Worm (Caenorhabditis elegans): ENCODE data around the gene ppm-1.A.

ppm-1.A gene

ce11 chrV:10525902-10526301, 10.3 kb downstream of the ppm-1.A start, which contains the start of the genes C35A5.8 and hda-11 (continued):
- TF ChIP-seq ceh-82 (tag; optimal IDR thresholded peaks at IDR 0.05) (no peak), dmd-8 (GFP tag; IDR thresholded peaks at IDR 0.05) (no peak), hif-1 (tag; optimal IDR thresholded peaks at IDR 0.05) (peak in 1 of 2 experiments; percentile 89), Y48G9A.11 (GFP tag; IDR thresholded peaks at IDR 0.05) (peak; percentile 48), ZK337.2 (GFP tag; IDR thresholded peaks at IDR 0.05) (peak; percentile 89), hlh-30 (tag; optimal IDR thresholded peaks at IDR 0.05; ENCODE audit: insufficient read depth) (no peak), pha-4 (GFP tag; IDR thresholded peaks at IDR 0.05) (no peak; the same call in 1 of the 2 replicates), pha-4 (tag; optimal IDR thresholded peaks at IDR 0.05) (no peak), spr-1 (tag; optimal IDR thresholded peaks at IDR 0.05) (no peak), zip-2 (tag; optimal IDR thresholded peaks at IDR 0.05) (no peak), nhr-102 (tag; optimal IDR thresholded peaks at IDR 0.05) (no peak), nhr-77 (tag; optimal IDR thresholded peaks at IDR 0.05) (no peak), ceh-20 (GFP tag; IDR thresholded peaks at IDR 0.05) (no peak), F10B5.3 (tag; optimal IDR thresholded peaks at IDR 0.05) (no peak), dve-1 (tag; optimal IDR thresholded peaks at IDR 0.05; ENCODE audit: insufficient read depth) (no peak), jun-1 (tag; optimal IDR thresholded peaks at IDR 0.05) (no peak), ztf-7 (tag; optimal IDR thresholded peaks at IDR 0.05) (no peak), mep-1 (tag; optimal IDR thresholded peaks at IDR 0.05) (no peak), F49E8.2 (tag; optimal IDR thresholded peaks at IDR 0.05; ENCODE audit: borderline replicate concordance) (no peak), madf-9 (GFP tag; conservative IDR thresholded peaks at IDR 0.05) (peak; percentile 78), nhr-6 (tag; optimal IDR thresholded peaks at IDR 0.05) (peak; percentile 32), daf-8 (GFP tag; IDR thresholded peaks at IDR 0.05) (no peak), mxl-2 (GFP tag; conservative IDR thresholded peaks at IDR 0.05) (0 out of 2 replicates have a peak, but pooled peaks have one; percentile 27), unc-39 (tag; optimal IDR thresholded peaks at IDR 0.05) (no peak), cey-2 (tag; optimal IDR thresholded peaks at IDR 0.05; ENCODE audit: borderline replicate concordance, insufficient read depth) (no peak), nhr-237 (tag; optimal IDR thresholded peaks at IDR 0.05) (no peak), snpc-1.2 (GFP tag; IDR thresholded peaks at IDR 0.05) (no peak), zip-11 (GFP tag; IDR thresholded peaks at IDR 0.05) (no peak), nhr-42 (GFP tag; IDR thresholded peaks at IDR 0.05) (no peak), lir-3 (tag; optimal IDR thresholded peaks at IDR 0.05) (no peak), lin-39 (tag; optimal IDR thresholded peaks at IDR 0.05) (no peak), rbr-2 (tag; optimal IDR thresholded peaks at IDR 0.05) (peak; percentile 48), lin-29 (GFP tag; IDR thresholded peaks at IDR 0.05) (no peak), lin-1 (GFP tag; IDR thresholded peaks at IDR 0.05) (no peak), ztf-11 (tag; optimal IDR thresholded peaks at IDR 0.05) (no peak), hmg-1.1 (GFP tag; IDR thresholded peaks at IDR 0.05) (peak; percentile 44; the same call in 1 of the 2 replicates), sdz-12 (GFP tag; optimal IDR thresholded peaks at IDR 0.05) (peak; percentile 41), lin-38 (GFP tag; IDR thresholded peaks at IDR 0.05) (peak; percentile 63), lin-15B (tag; optimal IDR thresholded peaks at IDR 0.05) (no peak), Y105C5A.15 (GFP tag; IDR thresholded peaks at IDR 0.05) (no peak), arid-1 (GFP tag; conservative IDR thresholded peaks at IDR 0.05) (no peak), hlh-11 (tag; optimal IDR thresholded peaks at IDR 0.05) (no peak), T26A8.4 (GFP tag; IDR thresholded peaks at IDR 0.05) (no peak; the same call in 1 of the 2 replicates), mdt-29 (GFP tag; IDR thresholded peaks at IDR 0.05) (no peak), ZK546.5 (tag; optimal IDR thresholded peaks at IDR 0.05) (no peak), Y5F2A.4 (GFP tag; optimal IDR thresholded peaks at IDR 0.05) (no peak), spr-3 (GFP tag; optimal IDR thresholded peaks at IDR 0.05) (no peak), ama-1 (optimal IDR thresholded peaks at IDR 0.05) (no peak), pqm-1 (tag; optimal IDR thresholded peaks at IDR 0.05) (no peak), php-3 (GFP tag; IDR thresholded peaks at IDR 0.05) (no peak), snpc-4 (tag; optimal IDR thresholded peaks at IDR 0.05) (no peak), F44E2.7 (GFP tag; IDR thresholded peaks at IDR 0.05) (no peak), dpl-1 (GFP tag; optimal IDR thresholded peaks at IDR 0.05) (peak; percentile 73)

Data from whole organism, L4 larva.